In genomic region chr3L:12131918-12132317, dm6 we compare ENCODE assay signal across 1 fruit fly cellular context.
A peak's percentile ranks its signal among the peaks of the same experiment; 100 is the strongest.
TF ChIP-seq lines count a peak whose summit lies in the region.

Gene DEF8, plus strand, starts transcription at chr3L:12132146.

TF ChIP-seq in whole organism, embryonic, 481 proteins besides CTCF, POLR2A, EP300 and RAD21 (continued from another document and continues in another):
- TF ChIP-seq Bgb (GFP tag; IDR thresholded peaks at IDR 0.05; lab: Robert Waterston, UW; ENCODE audit: partially characterized antibody) (peak; percentile 53; the same call in 1 of the 2 replicates), CG2712 (tag; optimal IDR thresholded peaks at IDR 0.05; lab: Kevin White, UChicago) (peak; percentile 92), jumu (GFP tag; optimal IDR thresholded peaks at IDR 0.05; lab: Kevin White, UChicago) (peak; percentile 18), CG1832 (GFP tag; optimal IDR thresholded peaks at IDR 0.05; lab: Kevin White, UChicago) (no peak), zen (tag; optimal IDR thresholded peaks at IDR 0.05; lab: Kevin White, UChicago) (peak; percentile 87), yki (optimal IDR thresholded peaks at IDR 0.05; lab: Kevin White, UChicago) (no peak), CG11696 (GFP tag; IDR thresholded peaks at IDR 0.05; lab: Robert Waterston, UW) (peak; percentile 72), NFAT (GFP tag; IDR thresholded peaks at IDR 0.05; lab: Robert Waterston, UW) (peak; percentile 71), Lpt (GFP tag; optimal IDR thresholded peaks at IDR 0.05; lab: Kevin White, UChicago) (no peak), so (GFP tag; IDR thresholded peaks at IDR 0.05; lab: Robert Waterston, UW) (peak; percentile 75; the same call in 2 of the 3 replicates), CG15011 (GFP tag; optimal IDR thresholded peaks at IDR 0.05; lab: Kevin White, UChicago) (no peak), CG3281 (GFP tag; optimal IDR thresholded peaks at IDR 0.05; lab: Kevin White, UChicago) (peak; percentile 82), CG3726 (GFP tag; IDR thresholded peaks at IDR 0.05; lab: Robert Waterston, UW) (peak; percentile 49; the same call in 1 of the 3 replicates), CG13424 (tag; optimal IDR thresholded peaks at IDR 0.05; lab: Kevin White, UChicago) (peak; percentile 87), chm (GFP tag; IDR thresholded peaks at IDR 0.05; lab: Robert Waterston, UW) (peak; percentile 77), Rx (GFP tag; IDR thresholded peaks at IDR 0.05; lab: Robert Waterston, UW) (peak; percentile 45), gt (GFP tag; IDR thresholded peaks at IDR 0.05; lab: Robert Waterston, UW) (0 out of 2 replicates have a peak, but pooled peaks have one; percentile 22), HmgZ (tag; optimal IDR thresholded peaks at IDR 0.05; lab: Kevin White, UChicago) (peak; percentile 81), zf30C (GFP tag; optimal IDR thresholded peaks at IDR 0.05; lab: Kevin White, UChicago) (peak; percentile 97), CG4617 (GFP tag; optimal IDR thresholded peaks at IDR 0.05; lab: Kevin White, UChicago; ENCODE audit: borderline replicate concordance) (peak; percentile 96), CG8388 (GFP tag; optimal IDR thresholded peaks at IDR 0.05; lab: Kevin White, UChicago) (peak; percentile 77), dan (GFP tag; IDR thresholded peaks at IDR 0.05; lab: Robert Waterston, UW) (no peak), Adf1 (GFP tag; IDR thresholded peaks at IDR 0.05; lab: Robert Waterston, UW) (peak; percentile 54; the same call in 1 of the 2 replicates), slp2 (GFP tag; optimal IDR thresholded peaks at IDR 0.05; lab: Kevin White, UChicago) (no peak), CG1024 (GFP tag; IDR thresholded peaks at IDR 0.05; lab: Robert Waterston, UW) (peak; percentile 74; the same call in 1 of the 2 replicates), CG4820 (GFP tag; optimal IDR thresholded peaks at IDR 0.05; lab: Kevin White, UChicago) (peak; percentile 71), CG3065 (GFP tag; optimal IDR thresholded peaks at IDR 0.05; lab: Kevin White, UChicago) (peak; percentile 71), hkb (optimal IDR thresholded peaks at IDR 0.05; lab: Kevin White, UChicago) (no peak), hkb (GFP tag; IDR thresholded peaks at IDR 0.05; lab: Robert Waterston, UW) (peak; percentile 89), zfh2 (GFP tag; optimal IDR thresholded peaks at IDR 0.05; lab: Kevin White, UChicago) (peak; percentile 2), Lhr (GFP tag; optimal IDR thresholded peaks at IDR 0.05; lab: Kevin White, UChicago) (peak; percentile 64), tna (GFP tag; IDR thresholded peaks at IDR 0.05; lab: Robert Waterston, UW; ENCODE audit: partially characterized antibody) (0 out of 2 replicates have a peak, but pooled peaks have one; percentile 39), tll (GFP tag; optimal IDR thresholded peaks at IDR 0.05; lab: Kevin White, UChicago) (no peak), CG6683 (GFP tag; optimal IDR thresholded peaks at IDR 0.05; lab: Kevin White, UChicago) (peak; percentile 71), CG3407 (GFP tag; optimal IDR thresholded peaks at IDR 0.05; lab: Kevin White, UChicago) (peak; percentile 38), H15 (GFP tag; IDR thresholded peaks at IDR 0.05; lab: Robert Waterston, UW) (peak; percentile 78), CG14710 (tag; optimal IDR thresholded peaks at IDR 0.05; lab: Kevin White, UChicago) (peak; percentile 92), danr (GFP tag; IDR thresholded peaks at IDR 0.05; lab: Robert Waterston, UW) (peak; percentile 26; the same call in 1 of the 2 replicates), mam (GFP tag; optimal IDR thresholded peaks at IDR 0.05; lab: Kevin White, UChicago) (peak; percentile 57), bab2 (GFP tag; optimal IDR thresholded peaks at IDR 0.05; lab: Kevin White, UChicago) (peak; percentile 60), oc (tag; optimal IDR thresholded peaks at IDR 0.05; lab: Kevin White, UChicago) (peak; percentile 91), Nf-YC (tag; optimal IDR thresholded peaks at IDR 0.05; lab: Kevin White, UChicago) (peak; percentile 73), eve (GFP tag; optimal IDR thresholded peaks at IDR 0.05; lab: Kevin White, UChicago) (no peak), Hr3 (GFP tag; optimal IDR thresholded peaks at IDR 0.05; lab: Kevin White, UChicago) (peak; percentile 86), CG15514 (GFP tag; optimal IDR thresholded peaks at IDR 0.05; lab: Kevin White, UChicago) (peak; percentile 100), Ptx1 (GFP tag; IDR thresholded peaks at IDR 0.05; lab: Robert Waterston, UW) (peak; percentile 88), bowl (GFP tag; IDR thresholded peaks at IDR 0.05; lab: Robert Waterston, UW) (peak; percentile 59; the same call in 1 of the 2 replicates), dm (GFP tag; optimal IDR thresholded peaks at IDR 0.05; lab: Kevin White, UChicago) (peak; percentile 63), CG15479 (GFP tag; optimal IDR thresholded peaks at IDR 0.05; lab: Kevin White, UChicago) (no peak), kah (GFP tag; optimal IDR thresholded peaks at IDR 0.05; lab: Kevin White, UChicago) (peak; percentile 100), zfh1 (GFP tag; IDR thresholded peaks at IDR 0.05; lab: Robert Waterston, UW) (peak; percentile 85), lov (optimal IDR thresholded peaks at IDR 0.05; lab: Kevin White, UChicago) (no peak), lov (GFP tag; IDR thresholded peaks at IDR 0.05; lab: Robert Waterston, UW) (peak; percentile 64; the same call in 2 of the 3 replicates), Oaz (GFP tag; IDR thresholded peaks at IDR 0.05; lab: Robert Waterston, UW) (peak; percentile 66), shn (GFP tag; optimal IDR thresholded peaks at IDR 0.05; lab: Kevin White, UChicago) (peak; percentile 26), sc (optimal IDR thresholded peaks at IDR 0.05; lab: Kevin White, UChicago) (no peak), sc (GFP tag; optimal IDR thresholded peaks at IDR 0.05; lab: Kevin White, UChicago) (peak; percentile 65), CG17829 (tag; optimal IDR thresholded peaks at IDR 0.05; lab: Kevin White, UChicago) (peak; percentile 89), CG6813 (GFP tag; optimal IDR thresholded peaks at IDR 0.05; lab: Kevin White, UChicago) (peak; percentile 73), CG11504 (tag; optimal IDR thresholded peaks at IDR 0.05; lab: Kevin White, UChicago) (peak; percentile 92), az2 (GFP tag; optimal IDR thresholded peaks at IDR 0.05; lab: Kevin White, UChicago) (peak; percentile 79), da (GFP tag; optimal IDR thresholded peaks at IDR 0.05; lab: Kevin White, UChicago) (no peak), CG8281 (tag; optimal IDR thresholded peaks at IDR 0.05; lab: Kevin White, UChicago) (peak; percentile 61), CG3838 (GFP tag; optimal IDR thresholded peaks at IDR 0.05; lab: Kevin White, UChicago) (peak; percentile 1), CG2202 (tag; optimal IDR thresholded peaks at IDR 0.05; lab: Kevin White, UChicago) (peak; percentile 75), CG14050 (GFP tag; IDR thresholded peaks at IDR 0.05; lab: Robert Waterston, UW) (peak; percentile 77; the same call in 2 of the 3 replicates), fu2 (GFP tag; optimal IDR thresholded peaks at IDR 0.05; lab: Kevin White, UChicago) (peak; percentile 18), CrebB (tag; optimal IDR thresholded peaks at IDR 0.05; lab: Kevin White, UChicago) (peak; percentile 75), caup (GFP tag; optimal IDR thresholded peaks at IDR 0.05; lab: Kevin White, UChicago; ENCODE audit: severe bottlenecking) (peak; percentile 57), Atf3 (GFP tag; optimal IDR thresholded peaks at IDR 0.05; lab: Kevin White, UChicago) (peak; percentile 46), fd96Cb (tag; optimal IDR thresholded peaks at IDR 0.05; lab: Kevin White, UChicago) (peak; percentile 83), seq (GFP tag; IDR thresholded peaks at IDR 0.05; lab: Robert Waterston, UW) (peak; percentile 69), CG17359 (tag; optimal IDR thresholded peaks at IDR 0.05; lab: Kevin White, UChicago) (peak; percentile 91), gsb-n (tag; optimal IDR thresholded peaks at IDR 0.05; lab: Kevin White, UChicago) (peak; percentile 85), CG1602 (GFP tag; optimal IDR thresholded peaks at IDR 0.05; lab: Kevin White, UChicago) (peak; percentile 84), Tbp (GFP tag; optimal IDR thresholded peaks at IDR 0.05; lab: Kevin White, UChicago) (no peak), btn (GFP tag; optimal IDR thresholded peaks at IDR 0.05; lab: Kevin White, UChicago) (no peak), Taf1 (GFP tag; IDR thresholded peaks at IDR 0.05; lab: Robert Waterston, UW) (peak; percentile 66; the same call in 1 of the 2 replicates), CG5180 (GFP tag; optimal IDR thresholded peaks at IDR 0.05; lab: Kevin White, UChicago) (no peak), usp (GFP tag; optimal IDR thresholded peaks at IDR 0.05; lab: Kevin White, UChicago) (no peak), NC2β (GFP tag; optimal IDR thresholded peaks at IDR 0.05; lab: Kevin White, UChicago) (peak; percentile 36), CG2116 (GFP tag; optimal IDR thresholded peaks at IDR 0.05; lab: Kevin White, UChicago) (peak; percentile 74), prd (optimal IDR thresholded peaks at IDR 0.05; lab: Kevin White, UChicago) (no peak), prd (GFP tag; IDR thresholded peaks at IDR 0.05; lab: Robert Waterston, UW) (peak; percentile 86), Dbx (GFP tag; IDR thresholded peaks at IDR 0.05; lab: Robert Waterston, UW) (peak; percentile 80; the same call in 2 of the 3 replicates), Dek (tag; optimal IDR thresholded peaks at IDR 0.05; lab: Kevin White, UChicago) (peak; percentile 86), CG2889 (GFP tag; IDR thresholded peaks at IDR 0.05; lab: Robert Waterston, UW) (peak; percentile 68; the same call in 1 of the 3 replicates), CG2129 (GFP tag; IDR thresholded peaks at IDR 0.05; lab: Robert Waterston, UW; ENCODE audit: partially characterized antibody) (no peak), sens (GFP tag; lab: Kevin White, UChicago) (peak; percentile 85), Deaf1 (tag; optimal IDR thresholded peaks at IDR 0.05; lab: Kevin White, UChicago) (peak; percentile 71), CG6654 (GFP tag; optimal IDR thresholded peaks at IDR 0.05; lab: Kevin White, UChicago) (peak; percentile 11), Dip3 (GFP tag; optimal IDR thresholded peaks at IDR 0.05; lab: Kevin White, UChicago) (peak; percentile 34), tap (tag; optimal IDR thresholded peaks at IDR 0.05; lab: Kevin White, UChicago) (peak; percentile 90), CG18599 (GFP tag; optimal IDR thresholded peaks at IDR 0.05; lab: Kevin White, UChicago) (peak; percentile 83), CG18476 (GFP tag; optimal IDR thresholded peaks at IDR 0.05; lab: Kevin White, UChicago) (peak; percentile 63), CG32532 (GFP tag; IDR thresholded peaks at IDR 0.05; lab: Robert Waterston, UW) (peak; percentile 85), CG11560 (tag; IDR thresholded peaks at IDR 0.05; lab: Robert Waterston, UW) (peak; percentile 60; the same call in 1 of the 3 replicates), Mrtf (GFP tag; IDR thresholded peaks at IDR 0.05; lab: Robert Waterston, UW) (peak; percentile 55; the same call in 2 of the 3 replicates), peb (GFP tag; IDR thresholded peaks at IDR 0.05; lab: Robert Waterston, UW) (peak; percentile 41; the same call in 1 of the 2 replicates), Opbp (GFP tag; IDR thresholded peaks at IDR 0.05; lab: Robert Waterston, UW; ENCODE audit: partially characterized antibody) (peak; percentile 17; the same call in 1 of the 3 replicates), bsh (GFP tag; optimal IDR thresholded peaks at IDR 0.05; lab: Kevin White, UChicago) (peak in 1 of 2 experiments; percentile 93), nom (GFP tag; optimal IDR thresholded peaks at IDR 0.05; lab: Kevin White, UChicago) (peak; percentile 74), ewg (GFP tag; optimal IDR thresholded peaks at IDR 0.05; lab: Kevin White, UChicago) (peak; percentile 64), Hsf (GFP tag; optimal IDR thresholded peaks at IDR 0.05; lab: Kevin White, UChicago) (peak; percentile 59), pzg (GFP tag; optimal IDR thresholded peaks at IDR 0.05; lab: Kevin White, UChicago) (peak; percentile 61), CG17912 (GFP tag; optimal IDR thresholded peaks at IDR 0.05; lab: Kevin White, UChicago) (peak; percentile 70), CG12744 (GFP tag; optimal IDR thresholded peaks at IDR 0.05; lab: Kevin White, UChicago) (no peak), CG10654 (GFP tag; optimal IDR thresholded peaks at IDR 0.05; lab: Kevin White, UChicago) (peak; percentile 77), pb (GFP tag; optimal IDR thresholded peaks at IDR 0.05; lab: Kevin White, UChicago) (no peak), h (optimal IDR thresholded peaks at IDR 0.05; lab: Kevin White, UChicago) (no peak), ase (GFP tag; IDR thresholded peaks at IDR 0.05; lab: Robert Waterston, UW) (peak; percentile 90), sqz (GFP tag; optimal IDR thresholded peaks at IDR 0.05; lab: Kevin White, UChicago) (peak; percentile 85), HHEX (GFP tag; optimal IDR thresholded peaks at IDR 0.05; lab: Kevin White, UChicago) (peak; percentile 79), NK7.1 (GFP tag; optimal IDR thresholded peaks at IDR 0.05; lab: Kevin White, UChicago) (no peak), CG7928 (GFP tag; optimal IDR thresholded peaks at IDR 0.05; lab: Kevin White, UChicago) (peak; percentile 97), CG7839 (tag; optimal IDR thresholded peaks at IDR 0.05; lab: Kevin White, UChicago) (peak; percentile 87), ap (GFP tag; IDR thresholded peaks at IDR 0.05; lab: Robert Waterston, UW) (peak; percentile 87), CG43689 (GFP tag; IDR thresholded peaks at IDR 0.05; lab: Robert Waterston, UW) (peak; percentile 73), fd3F (GFP tag; optimal IDR thresholded peaks at IDR 0.05; lab: Kevin White, UChicago) (peak; percentile 77), Vsx1 (GFP tag; optimal IDR thresholded peaks at IDR 0.05; lab: Kevin White, UChicago) (no peak), knrl (GFP tag; IDR thresholded peaks at IDR 0.05; lab: Robert Waterston, UW; ENCODE audit: partially characterized antibody) (peak; percentile 60; the same call in 2 of the 3 replicates), CG7271 (tag; optimal IDR thresholded peaks at IDR 0.05; lab: Kevin White, UChicago) (peak; percentile 83), bbx (GFP tag; IDR thresholded peaks at IDR 0.05; lab: Robert Waterston, UW; ENCODE audit: partially characterized antibody) (0 out of 2 replicates have a peak, but pooled peaks have one; percentile 26), ken (GFP tag; IDR thresholded peaks at IDR 0.05; lab: Robert Waterston, UW) (peak; percentile 75), dysf (GFP tag; IDR thresholded peaks at IDR 0.05; lab: Robert Waterston, UW) (peak; percentile 84), CG9437 (GFP tag; optimal IDR thresholded peaks at IDR 0.05; lab: Kevin White, UChicago) (peak; percentile 81), CG11723 (GFP tag; optimal IDR thresholded peaks at IDR 0.05; lab: Kevin White, UChicago) (peak; percentile 68), Sry-δ (GFP tag; optimal IDR thresholded peaks at IDR 0.05; lab: Kevin White, UChicago) (peak; percentile 44)
